Fruit fly (Drosophila melanogaster) whole organism, embryonic: ENCODE results near the gene MCTS1.

Experiments
- ATbp ChIP-seq: fragments of 200-800 bp; sonication (Bioruptor generic); optimal IDR thresholded peaks from 2 replicates; lab custom pipeline; 2017; ENCODE audit warnings: missing biosample characterization, mild to moderate bottlenecking, missing genetic modification characterization, missing genetic modification reagents
- Abd-B ChIP-seq: fragments of 200-800 bp; sonication (Bioruptor generic); optimal IDR thresholded peaks from 2 replicates; lab custom pipeline; 2018; ENCODE audit warnings: missing biosample characterization, mild to moderate bottlenecking, missing genetic modification characterization, moderate library complexity
- Asciz ChIP-seq: fragments of 200-800 bp; sonication (Bioruptor generic); optimal IDR thresholded peaks from 2 replicates; lab custom pipeline; 2017; ENCODE audit warnings: missing biosample characterization, mild to moderate bottlenecking, missing genetic modification characterization, missing genetic modification reagents
- Atf3 ChIP-seq: fragments of 200-800 bp; sonication (Bioruptor generic); optimal IDR thresholded peaks from 3 replicates; lab custom pipeline; 2016; ENCODE audit warnings: missing biosample characterization, missing genetic modification characterization
- CG10462 ChIP-seq: fragments of 200-800 bp; sonication (Bioruptor generic); optimal IDR thresholded peaks from 2 replicates; lab custom pipeline; 2016; ENCODE audit warnings: missing biosample characterization, missing genetic modification characterization
- CG10543 ChIP-seq: fragments of 200-800 bp; sonication (Bioruptor generic); optimal IDR thresholded peaks from 3 replicates; lab custom pipeline; 2017; ENCODE audit warnings: missing biosample characterization, mild to moderate bottlenecking, missing genetic modification characterization, moderate library complexity
- CG10959 ChIP-seq: fragments of 200-800 bp; sonication (Bioruptor generic); IDR thresholded peaks from 2 replicates; pipeline ENCODE4 v1.3.6; 2022; ENCODE audit warnings: missing biosample characterization, missing genetic modification characterization
- CG11085 ChIP-seq: fragments of 200-800 bp; sonication (Bioruptor generic); IDR thresholded peaks from 2 replicates; pipeline ENCODE4 v1.3.6; 2022; ENCODE audit warnings: missing biosample characterization, missing genetic modification characterization
- CG11093 ChIP-seq: fragments of 200-800 bp; sonication (Bioruptor generic); IDR thresholded peaks from 3 replicates; pipeline ENCODE4 v1.3.6; 2022; ENCODE audit warnings: missing biosample characterization, missing genetic modification characterization
- CG11456 ChIP-seq: fragments of 200-800 bp; sonication (Bioruptor generic); IDR thresholded peaks from 3 replicates; pipeline ENCODE4 v1.3.6; 2022; ENCODE audit warnings: missing biosample characterization, missing genetic modification characterization
- CG12104 ChIP-seq: fragments of 200-800 bp; sonication (Bioruptor generic); optimal IDR thresholded peaks from 3 replicates; lab custom pipeline; 2016; ENCODE audit warnings: missing biosample characterization, missing genetic modification characterization
- CG12744 ChIP-seq: fragments of 200-800 bp; sonication (Bioruptor generic); optimal IDR thresholded peaks from 2 replicates; lab custom pipeline; 2016; ENCODE audit warnings: missing biosample characterization, missing genetic modification characterization
- CG13287 ChIP-seq: fragments of 200-800 bp; sonication (Bioruptor generic); IDR thresholded peaks from 2 replicates; pipeline ENCODE4 v1.3.6; 2022; ENCODE audit warnings: missing biosample characterization, missing genetic modification characterization; ENCODE audit not compliant: partially characterized antibody
- CG15696 ChIP-seq: fragments of 200-800 bp; sonication (Bioruptor generic); optimal IDR thresholded peaks from 2 replicates; lab custom pipeline; 2019; ENCODE audit warnings: missing biosample characterization, mild to moderate bottlenecking, missing genetic modification characterization, moderate library complexity
- CG16815 ChIP-seq: fragments of 200-800 bp; sonication (Bioruptor generic); optimal IDR thresholded peaks from 3 replicates; lab custom pipeline; 2017; ENCODE audit warnings: missing biosample characterization, mild to moderate bottlenecking, missing genetic modification characterization
- CG17328 ChIP-seq: fragments of 200-800 bp; sonication (Bioruptor generic); IDR thresholded peaks from 2 replicates; pipeline ENCODE4 v1.3.6; 2022; ENCODE audit warnings: missing biosample characterization, missing genetic modification characterization
- CG18764 ChIP-seq: fragments of 200-800 bp; sonication (Bioruptor generic); optimal IDR thresholded peaks from 3 replicates; lab custom pipeline; 2016; ENCODE audit warnings: missing biosample characterization, missing genetic modification characterization
- CG32767 ChIP-seq: fragments of 200-800 bp; sonication (Bioruptor generic); IDR thresholded peaks from 2 replicates; pipeline ENCODE4 v1.3.6; 2022; ENCODE audit warnings: missing biosample characterization, missing genetic modification characterization
- CG32772 ChIP-seq: fragments of 200-800 bp; sonication (Bioruptor generic); IDR thresholded peaks from 2 replicates; pipeline ENCODE4 v1.3.6; 2022; ENCODE audit warnings: missing biosample characterization, missing genetic modification characterization
- CG3407 ChIP-seq: fragments of 200-800 bp; sonication (Bioruptor generic); optimal IDR thresholded peaks from 2 replicates; lab custom pipeline; 2018; ENCODE audit warnings: missing biosample characterization, mild to moderate bottlenecking, missing genetic modification characterization
- CG6254 ChIP-seq: fragments of 200-800 bp; sonication (Bioruptor generic); optimal IDR thresholded peaks from 3 replicates; lab custom pipeline; 2017; ENCODE audit warnings: mild to moderate bottlenecking, missing biosample characterization, missing genetic modification reagents, missing genetic modification characterization
- CG7745 ChIP-seq: fragments of 200-800 bp; sonication (Bioruptor generic); optimal IDR thresholded peaks from 2 replicates; lab custom pipeline; 2018; ENCODE audit warnings: missing biosample characterization, mild to moderate bottlenecking, missing genetic modification characterization, moderate library complexity
- CG8089 ChIP-seq: fragments of 200-800 bp; sonication (Bioruptor generic); optimal IDR thresholded peaks from 3 replicates; lab custom pipeline; 2016; ENCODE audit warnings: missing biosample characterization, missing genetic modification characterization
- CG8478 ChIP-seq: fragments of >200 bp; optimal IDR thresholded peaks from 2 replicates; lab custom pipeline; 2018
- Ets65A ChIP-seq: fragments of 200-800 bp; sonication (Bioruptor generic); peaks from one replicate; lab custom pipeline; 2016; ENCODE audit warnings: missing biosample characterization, missing genetic modification characterization
- HHEX ChIP-seq: fragments of 200-800 bp; sonication (Bioruptor generic); optimal IDR thresholded peaks from 3 replicates; lab custom pipeline; 2017; ENCODE audit warnings: missing biosample characterization, mild to moderate bottlenecking, missing genetic modification characterization, missing genetic modification reagents
- Mad ChIP-seq: fragments of 200-800 bp; sonication (Bioruptor generic); optimal IDR thresholded peaks from 2 replicates; lab custom pipeline; 2016; ENCODE audit warnings: missing biosample characterization, missing genetic modification characterization
- Meics ChIP-seq: fragments of 200-800 bp; sonication (Bioruptor generic); optimal IDR thresholded peaks from 2 replicates; lab custom pipeline; 2017; ENCODE audit warnings: missing biosample characterization, mild to moderate bottlenecking, missing genetic modification characterization
- Sry-β ChIP-seq: fragments of 200-800 bp; sonication (Bioruptor generic); optimal IDR thresholded peaks from 2 replicates; lab custom pipeline; 2018; ENCODE audit warnings: missing biosample characterization, mild to moderate bottlenecking, missing genetic modification characterization, moderate library complexity
- Sry-δ ChIP-seq: fragments of 200-800 bp; sonication (Bioruptor generic); optimal IDR thresholded peaks from 2 replicates; lab custom pipeline; 2016; ENCODE audit warnings: missing biosample characterization, missing genetic modification characterization
- Stat92E ChIP-seq, 3 experiments: fragments of >200 bp in 2 of 3; fragments of 200-800 bp in 1 of 3; sonication (Bioruptor generic) in 1 of 3; optimal IDR thresholded peaks; 2 replicates each; lab custom pipeline; 2017 to 2019; ENCODE audit warnings: missing biosample characterization in 3 of 3, missing genetic modification characterization in 3 of 3, mild to moderate bottlenecking in 1 of 3, moderate library complexity in 1 of 3
- br ChIP-seq: fragments of >200 bp; optimal IDR thresholded peaks from 2 replicates; lab custom pipeline; 2017
- cas ChIP-seq: fragments of 200-800 bp; sonication (Bioruptor generic); IDR thresholded peaks from 2 replicates; pipeline ENCODE4 v1.3.6; 2022; ENCODE audit warnings: missing biosample characterization, missing genetic modification characterization
- crol ChIP-seq: fragments of 200-800 bp; sonication (Bioruptor generic); IDR thresholded peaks from 2 replicates; pipeline ENCODE4 v1.3.6; 2022; ENCODE audit warnings: missing biosample characterization, missing genetic modification characterization
- dmrt99B ChIP-seq: fragments of 200-800 bp; sonication (Bioruptor generic); optimal IDR thresholded peaks from 2 replicates; lab custom pipeline; 2018; ENCODE audit warnings: missing biosample characterization, mild to moderate bottlenecking, missing genetic modification characterization, moderate library complexity
- fru ChIP-seq: fragments of >200 bp; optimal IDR thresholded peaks from 2 replicates; lab custom pipeline; 2017
- gem ChIP-seq: fragments of 200-800 bp; sonication (Bioruptor generic); optimal IDR thresholded peaks from 2 replicates; lab custom pipeline; 2019; ENCODE audit warnings: missing biosample characterization, mild to moderate bottlenecking, missing genetic modification characterization, moderate library complexity
- gsb ChIP-seq: fragments of 200-800 bp; sonication (Bioruptor generic); IDR thresholded peaks from 2 replicates; pipeline ENCODE4 v1.3.6; 2022; ENCODE audit warnings: missing biosample characterization, missing genetic modification characterization
- ham ChIP-seq: fragments of 200-800 bp; sonication (Bioruptor generic); IDR thresholded peaks from 2 replicates; pipeline ENCODE4 v1.3.6; 2022; ENCODE audit warnings: missing biosample characterization, missing genetic modification characterization
- insv ChIP-seq, 2 experiments: fragments of 200-800 bp; sonication (Bioruptor generic); optimal IDR thresholded peaks; 3 replicates each; lab custom pipeline; 2016 to 2018; ENCODE audit warnings: missing biosample characterization in 2 of 2, missing genetic modification characterization in 2 of 2
- jumu ChIP-seq: fragments of 200-800 bp; sonication (Bioruptor generic); optimal IDR thresholded peaks from 3 replicates; lab custom pipeline; 2016; ENCODE audit warnings: missing biosample characterization, missing genetic modification characterization
- ken ChIP-seq: fragments of 200-800 bp; sonication (Bioruptor generic); IDR thresholded peaks from 3 replicates; pipeline ENCODE4 v1.3.6; 2022; ENCODE audit warnings: missing biosample characterization, missing genetic modification characterization
- nau ChIP-seq: fragments of 200-800 bp; sonication (Bioruptor generic); optimal IDR thresholded peaks from 3 replicates; lab custom pipeline; 2017; ENCODE audit warnings: missing biosample characterization, mild to moderate bottlenecking, missing genetic modification characterization, missing genetic modification reagents
- nerfin-2 ChIP-seq: fragments of 200-800 bp; sonication (Bioruptor generic); IDR thresholded peaks from 2 replicates; pipeline ENCODE4 v1.3.6; 2022; ENCODE audit warnings: missing biosample characterization, missing genetic modification characterization; ENCODE audit not compliant: partially characterized antibody
- phol ChIP-seq: fragments of 200-800 bp; sonication (Bioruptor generic); optimal IDR thresholded peaks from 3 replicates; lab custom pipeline; 2018; ENCODE audit warnings: missing biosample characterization, mild to moderate bottlenecking, missing genetic modification characterization, moderate library complexity
- sens ChIP-seq: fragments of 200-800 bp; sonication (Bioruptor generic); peaks from one replicate; lab custom pipeline; 2016; ENCODE audit warnings: missing biosample characterization, missing genetic modification characterization
- seq ChIP-seq: fragments of 200-800 bp; sonication (Bioruptor generic); IDR thresholded peaks from 2 replicates; pipeline ENCODE4 v1.3.6; 2022; ENCODE audit warnings: missing biosample characterization, missing genetic modification characterization
- tll ChIP-seq, 2 experiments: fragments of 200-800 bp in 1 of 2; fragments of >200 bp in 1 of 2; sonication (Bioruptor generic) in 1 of 2; optimal IDR thresholded peaks; 2 replicates each; lab custom pipeline; 2017 to 2019; ENCODE audit warnings: missing biosample characterization in 2 of 2, missing genetic modification characterization in 2 of 2, mild to moderate bottlenecking in 1 of 2, moderate library complexity in 1 of 2
- twi ChIP-seq: fragments of 200-800 bp; optimal IDR thresholded peaks from 2 replicates; lab custom pipeline; 2019; ENCODE audit warnings: missing biosample characterization, mild to moderate bottlenecking, missing genetic modification characterization, moderate library complexity
- vvl ChIP-seq: fragments of 200-800 bp; sonication (Bioruptor generic); IDR thresholded peaks from 2 replicates; pipeline ENCODE4 v1.3.6; 2022; ENCODE audit warnings: missing biosample characterization, missing genetic modification characterization
- yki ChIP-seq: fragments of >200 bp; optimal IDR thresholded peaks from 3 replicates; lab custom pipeline; 2018

MCTS1 gene

dm6 chrX:5988088-5988987 lies 49.4 kb upstream of the MCTS1 start, which contains the start of gene CG5966:
Gene CG5966 (plus strand): TSS chrX:5988791.
- TF ChIP-seq CG11093 (GFP tag; lab: Robert Waterston, UW) (no peak), sens (peak; percentile 5), CG7745 (tag; lab: Kevin White, UChicago) (no peak), gem (tag; lab: Kevin White, UChicago) (no peak), Abd-B (no peak), CG3407 (GFP tag; lab: Kevin White, UChicago) (no peak), CG6254 (no peak), CG12744 (GFP tag; lab: Kevin White, UChicago) (no peak), crol (GFP tag; lab: Robert Waterston, UW) (no peak), CG11085 (GFP tag; lab: Robert Waterston, UW) (no peak), CG32767 (GFP tag; lab: Robert Waterston, UW) (no peak), Asciz (GFP tag; lab: Kevin White, UChicago) (no peak), br (no peak), insv (GFP tag; optimal IDR thresholded peaks at IDR 0.05; lab: Kevin White, UChicago) (no peak), ken (GFP tag; lab: Robert Waterston, UW) (no peak), Sry-β (GFP tag; lab: Kevin White, UChicago) (peak; percentile 86), Meics (GFP tag; lab: Kevin White, UChicago) (no peak), jumu (GFP tag; lab: Kevin White, UChicago) (no peak), gsb (GFP tag; lab: Robert Waterston, UW) (no peak), CG13287 (GFP tag; lab: Robert Waterston, UW) (no peak), CG17328 (no peak), yki (no peak), CG8089 (GFP tag; lab: Kevin White, UChicago) (no peak), CG8478 (no peak), seq (no peak), CG12104 (no peak), ATbp (GFP tag; lab: Kevin White, UChicago) (no peak), Sry-δ (GFP tag; lab: Kevin White, UChicago) (no peak), nau (GFP tag; lab: Kevin White, UChicago) (no peak), CG32772 (GFP tag; lab: Robert Waterston, UW) (no peak), phol (tag; lab: Kevin White, UChicago) (no peak), CG10543 (GFP tag; lab: Kevin White, UChicago) (no peak), CG15696 (tag; lab: Kevin White, UChicago) (no peak), CG16815 (GFP tag; lab: Kevin White, UChicago) (no peak), CG11456 (GFP tag; lab: Robert Waterston, UW) (no peak), twi (tag; lab: Kevin White, UChicago) (no peak), CG10959 (no peak), nerfin-2 (GFP tag; lab: Robert Waterston, UW) (no peak), CG10462 (GFP tag; lab: Kevin White, UChicago) (no peak), Ets65A (GFP tag; lab: Kevin White, UChicago) (no peak), vvl (GFP tag; lab: Robert Waterston, UW) (no peak), cas (GFP tag; lab: Robert Waterston, UW) (no peak), fru (lab: Kevin White, UChicago) (no peak), dmrt99B (tag; lab: Kevin White, UChicago) (no peak), Mad (no peak), tll (GFP tag; optimal IDR thresholded peaks at IDR 0.05; lab: Kevin White, UChicago) (no peak), Stat92E (GFP tag; optimal IDR thresholded peaks at IDR 0.05; lab: Kevin White, UChicago) (no peak), CG18764 (GFP tag; lab: Kevin White, UChicago) (no peak), ham (no peak), Atf3 (GFP tag; lab: Kevin White, UChicago) (no peak), HHEX (GFP tag; lab: Kevin White, UChicago) (no peak)
